Fruit fly (Drosophila melanogaster) whole organism, embryonic: ENCODE results near the gene CG10348.

Source experiments
- Atf-2 ChIP-seq: fragments of 200-800 bp; sonication (Bioruptor generic); optimal IDR thresholded peaks from 2 replicates; lab custom pipeline; 2016; ENCODE audit warnings: missing biosample characterization, missing genetic modification characterization
- B-H1 ChIP-seq: fragments of 200-800 bp; sonication (Bioruptor generic); IDR thresholded peaks from 3 replicates; pipeline ENCODE4 v1.3.6; 2022; ENCODE audit warnings: missing biosample characterization, missing genetic modification characterization
- Bteb2 ChIP-seq: fragments of 200-800 bp; sonication (Bioruptor generic); optimal IDR thresholded peaks from 2 replicates; lab custom pipeline; 2016; ENCODE audit warnings: missing biosample characterization, missing genetic modification characterization
- CG10321 ChIP-seq: fragments of 200-800 bp; sonication (Bioruptor generic); IDR thresholded peaks from 2 replicates; pipeline ENCODE4 v1.3.6; 2022; ENCODE audit warnings: missing biosample characterization, missing genetic modification characterization
- CG11456 ChIP-seq: fragments of 200-800 bp; sonication (Bioruptor generic); IDR thresholded peaks from 3 replicates; pipeline ENCODE4 v1.3.6; 2022; ENCODE audit warnings: missing biosample characterization, missing genetic modification characterization
- CG12744 ChIP-seq: fragments of 200-800 bp; sonication (Bioruptor generic); optimal IDR thresholded peaks from 2 replicates; lab custom pipeline; 2016; ENCODE audit warnings: missing biosample characterization, missing genetic modification characterization
- CG12942 ChIP-seq: fragments of 200-800 bp; sonication (Bioruptor generic); optimal IDR thresholded peaks from 3 replicates; lab custom pipeline; 2016; ENCODE audit warnings: missing biosample characterization, missing genetic modification characterization
- CG17328 ChIP-seq: fragments of 200-800 bp; sonication (Bioruptor generic); IDR thresholded peaks from 2 replicates; pipeline ENCODE4 v1.3.6; 2022; ENCODE audit warnings: missing biosample characterization, missing genetic modification characterization
- CG17359 ChIP-seq: fragments of 200-800 bp; sonication (Bioruptor generic); optimal IDR thresholded peaks from 3 replicates; lab custom pipeline; 2018; ENCODE audit warnings: missing biosample characterization, mild to moderate bottlenecking, missing genetic modification characterization, moderate library complexity
- CG17361 ChIP-seq: fragments of 200-800 bp; sonication (Bioruptor generic); IDR thresholded peaks from 3 replicates; pipeline ENCODE4 v1.3.6; 2022; ENCODE audit warnings: missing biosample characterization, missing genetic modification characterization
- CG5245 ChIP-seq: fragments of 200-800 bp; sonication (Bioruptor generic); optimal IDR thresholded peaks from 3 replicates; lab custom pipeline; 2016; ENCODE audit warnings: missing biosample characterization, missing genetic modification characterization
- CG6254 ChIP-seq: fragments of 200-800 bp; sonication (Bioruptor generic); optimal IDR thresholded peaks from 3 replicates; lab custom pipeline; 2017; ENCODE audit warnings: mild to moderate bottlenecking, missing biosample characterization, missing genetic modification reagents, missing genetic modification characterization
- CG6765 ChIP-seq: fragments of 200-800 bp; sonication (Bioruptor generic); optimal IDR thresholded peaks from 3 replicates; lab custom pipeline; 2017; ENCODE audit warnings: missing biosample characterization, mild to moderate bottlenecking, missing genetic modification characterization
- CG6791 ChIP-seq: fragments of 200-800 bp; sonication (Bioruptor generic); IDR thresholded peaks from 3 replicates; pipeline ENCODE4 v1.3.6; 2022; ENCODE audit warnings: missing biosample characterization, missing genetic modification characterization; ENCODE audit not compliant: partially characterized antibody
- CG7786 ChIP-seq: fragments of 200-800 bp; sonication (Bioruptor generic); optimal IDR thresholded peaks from 2 replicates; lab custom pipeline; 2016; ENCODE audit warnings: missing biosample characterization, missing genetic modification characterization
- CG8281 ChIP-seq: fragments of 200-800 bp; sonication (Bioruptor generic); optimal IDR thresholded peaks from 2 replicates; lab custom pipeline; 2018; ENCODE audit warnings: missing biosample characterization, mild to moderate bottlenecking, missing genetic modification characterization, moderate library complexity
- D19A ChIP-seq: fragments of 200-800 bp; optimal IDR thresholded peaks from 3 replicates; lab custom pipeline; 2019; ENCODE audit warnings: missing biosample characterization, mild to moderate bottlenecking, missing genetic modification characterization, moderate library complexity
- Doc2 ChIP-seq: fragments of 200-800 bp; sonication (Bioruptor generic); IDR thresholded peaks from 2 replicates; pipeline ENCODE4 v1.3.6; 2022; ENCODE audit warnings: missing biosample characterization, missing genetic modification characterization
- Dref ChIP-seq: fragments of 200-800 bp; sonication (Bioruptor generic); IDR thresholded peaks from 2 replicates; pipeline ENCODE4 v1.3.6; 2022; ENCODE audit warnings: missing biosample characterization, missing genetic modification characterization
- Drgx ChIP-seq: fragments of 200-800 bp; sonication (Bioruptor generic); IDR thresholded peaks from 2 replicates; pipeline ENCODE4 v1.3.6; 2022; ENCODE audit warnings: missing biosample characterization, missing genetic modification characterization
- ERR ChIP-seq: fragments of 200-800 bp; sonication (Bioruptor generic); optimal IDR thresholded peaks from 2 replicates; lab custom pipeline; 2016; ENCODE audit warnings: missing biosample characterization, missing genetic modification characterization
- Elba2 ChIP-seq: fragments of 200-800 bp; sonication (Bioruptor generic); optimal IDR thresholded peaks from 3 replicates; lab custom pipeline; 2016; ENCODE audit warnings: missing biosample characterization, missing genetic modification characterization
- Ets65A ChIP-seq: fragments of 200-800 bp; sonication (Bioruptor generic); peaks from one replicate; lab custom pipeline; 2016; ENCODE audit warnings: missing biosample characterization, missing genetic modification characterization
- Ets97D ChIP-seq: fragments of 200-800 bp; sonication (Bioruptor generic); optimal IDR thresholded peaks from 3 replicates; lab custom pipeline; 2016; ENCODE audit warnings: missing biosample characterization, missing genetic modification characterization
- Fer3 ChIP-seq: fragments of 200-800 bp; sonication (Bioruptor generic); optimal IDR thresholded peaks from 2 replicates; lab custom pipeline; 2018; ENCODE audit warnings: missing biosample characterization, mild to moderate bottlenecking, missing genetic modification characterization, moderate library complexity
- Hr3 ChIP-seq: fragments of 200-800 bp; sonication (Bioruptor generic); optimal IDR thresholded peaks from 3 replicates; lab custom pipeline; 2016; ENCODE audit warnings: missing biosample characterization, missing genetic modification characterization
- MESR4 ChIP-seq: fragments of 200-800 bp; sonication (Bioruptor generic); optimal IDR thresholded peaks from 2 replicates; lab custom pipeline; 2018; ENCODE audit warnings: missing biosample characterization, mild to moderate bottlenecking, missing genetic modification characterization, moderate library complexity
- Mad ChIP-seq: fragments of 200-800 bp; sonication (Bioruptor generic); optimal IDR thresholded peaks from 2 replicates; lab custom pipeline; 2016; ENCODE audit warnings: missing biosample characterization, missing genetic modification characterization
- Mrtf ChIP-seq: fragments of 200-800 bp; sonication (Bioruptor generic); IDR thresholded peaks from 3 replicates; pipeline ENCODE4 v1.3.6; 2022; ENCODE audit warnings: missing biosample characterization, missing genetic modification characterization
- NFAT ChIP-seq: fragments of 200-800 bp; sonication (Bioruptor generic); IDR thresholded peaks from 2 replicates; pipeline ENCODE4 v1.3.6; 2022; ENCODE audit warnings: missing biosample characterization, missing genetic modification characterization
- Ravus ChIP-seq: fragments of 200-800 bp; sonication (Bioruptor generic); IDR thresholded peaks from 2 replicates; pipeline ENCODE4 v1.3.6; 2022; ENCODE audit warnings: missing biosample characterization, missing genetic modification characterization
- Side ChIP-seq: fragments of 200-800 bp; sonication (Bioruptor generic); optimal IDR thresholded peaks from 2 replicates; lab custom pipeline; 2016; ENCODE audit warnings: missing biosample characterization, missing genetic modification characterization
- Xbp1 ChIP-seq: fragments of 200-800 bp; sonication (Bioruptor generic); optimal IDR thresholded peaks from 3 replicates; lab custom pipeline; 2016; ENCODE audit warnings: missing biosample characterization, mild to moderate bottlenecking, missing genetic modification characterization
- YL-1 ChIP-seq: fragments of 200-800 bp; sonication (Bioruptor generic); optimal IDR thresholded peaks from 3 replicates; lab custom pipeline; 2017; ENCODE audit warnings: missing biosample characterization, mild to moderate bottlenecking, missing genetic modification characterization
- amos ChIP-seq: fragments of 200-800 bp; sonication (Bioruptor generic); IDR thresholded peaks from 2 replicates; pipeline ENCODE4 v1.3.6; 2022; ENCODE audit warnings: missing biosample characterization, missing genetic modification characterization; ENCODE audit not compliant: partially characterized antibody
- emc ChIP-seq: fragments of 200-800 bp; sonication (Bioruptor generic); optimal IDR thresholded peaks from 2 replicates; lab custom pipeline; 2016; ENCODE audit warnings: missing biosample characterization, missing genetic modification characterization
- gem ChIP-seq: fragments of 200-800 bp; sonication (Bioruptor generic); optimal IDR thresholded peaks from 2 replicates; lab custom pipeline; 2019; ENCODE audit warnings: missing biosample characterization, mild to moderate bottlenecking, missing genetic modification characterization, moderate library complexity
- gfzf ChIP-seq: fragments of 200-800 bp; sonication (Bioruptor generic); optimal IDR thresholded peaks from 2 replicates; lab custom pipeline; 2016; ENCODE audit warnings: missing biosample characterization, mild to moderate bottlenecking, missing genetic modification characterization, moderate library complexity
- h ChIP-seq: fragments of >200 bp; optimal IDR thresholded peaks from 2 replicates; lab custom pipeline; 2017
- hkb ChIP-seq, 2 experiments: fragments of 200-800 bp in 1 of 2; fragments of >200 bp in 1 of 2; sonication (Bioruptor generic) in 1 of 2; IDR thresholded peaks in 1 of 2; optimal IDR thresholded peaks in 1 of 2; 2 replicates each; pipeline versions ENCODE4 v1.3.6 to Lab custom; 2017 to 2022; ENCODE audit warnings: missing biosample characterization in 1 of 2, missing genetic modification characterization in 1 of 2
- jumu ChIP-seq: fragments of 200-800 bp; sonication (Bioruptor generic); optimal IDR thresholded peaks from 3 replicates; lab custom pipeline; 2016; ENCODE audit warnings: missing biosample characterization, missing genetic modification characterization
- lbe ChIP-seq: fragments of 200-800 bp; sonication (Bioruptor generic); optimal IDR thresholded peaks from 2 replicates; lab custom pipeline; 2016; ENCODE audit warnings: missing biosample characterization, mild to moderate bottlenecking, missing genetic modification characterization
- pan ChIP-seq, 4 experiments: fragments of >200 bp in 3 of 4; fragments of 200-800 bp in 1 of 4; sonication (Bioruptor generic) in 1 of 4; optimal IDR thresholded peaks in 3 of 4; IDR thresholded peaks in 1 of 4; 2 replicates each; pipeline versions ENCODE4 v1.3.6 to Lab custom; 2017 to 2022; ENCODE audit warnings: missing biosample characterization in 2 of 4, missing genetic modification characterization in 2 of 4, mixed read lengths in 1 of 4
- pnt ChIP-seq: fragments of 200-800 bp; sonication (Bioruptor generic); optimal IDR thresholded peaks from 3 replicates; lab custom pipeline; 2016; ENCODE audit warnings: missing biosample characterization, missing genetic modification characterization
- pum ChIP-seq: fragments of 200-800 bp; sonication (Bioruptor generic); optimal IDR thresholded peaks from 2 replicates; lab custom pipeline; 2016; ENCODE audit warnings: missing biosample characterization, missing genetic modification characterization
- sc ChIP-seq, 3 experiments: fragments of >200 bp in 2 of 3; fragments of 200-800 bp in 1 of 3; sonication (Bioruptor generic) in 1 of 3; optimal IDR thresholded peaks; 2 replicates in 2 of 3; 3 replicates in 1 of 3; lab custom pipeline; 2017; ENCODE audit warnings: mild to moderate bottlenecking in 1 of 3, missing biosample characterization in 1 of 3, missing genetic modification characterization in 1 of 3, missing genetic modification reagents in 1 of 3
- toy ChIP-seq: fragments of 200-800 bp; sonication (Bioruptor generic); IDR thresholded peaks from 2 replicates; pipeline ENCODE4 v1.3.6; 2022; ENCODE audit warnings: missing biosample characterization, missing genetic modification characterization
- zen2 ChIP-seq: fragments of 200-800 bp; sonication (Bioruptor generic); IDR thresholded peaks from 3 replicates; pipeline ENCODE4 v1.3.6; 2022; ENCODE audit warnings: missing biosample characterization, missing genetic modification characterization; ENCODE audit not compliant: partially characterized antibody

Gene CG10348

dm6 chr2L:18676948-18677820 lies 55.1 kb downstream of the CG10348 start, which contains the start of the genes Mst36Fa and CG31751 (continued):
- peak; percentile 80 for TF ChIP-seq Fer3 (tag; lab: Kevin White, UChicago)
- TF ChIP-seq NFAT (GFP tag; lab: Robert Waterston, UW): no peak; the same call in 1 of the 2 replicates
- peak; percentile 42 for TF ChIP-seq Ets97D
- TF ChIP-seq Ets65A: no peak
- peak; percentile 52; the same call in 1 of the 3 replicates for TF ChIP-seq B-H1 (GFP tag; lab: Robert Waterston, UW)
- peak; percentile 47 for TF ChIP-seq Atf-2
- TF ChIP-seq Hr3 (GFP tag; lab: Kevin White, UChicago): peak; percentile 52
- no peak; the same call in 1 of the 2 replicates for TF ChIP-seq Dref (GFP tag; lab: Robert Waterston, UW)
- peak; percentile 82 for TF ChIP-seq YL-1 (GFP tag; lab: Kevin White, UChicago)
- peak; percentile 55 for TF ChIP-seq pnt
- peak; percentile 55 for TF ChIP-seq jumu
- TF ChIP-seq Ravus (GFP tag; lab: Robert Waterston, UW): no peak
- TF ChIP-seq zen2: no peak
- TF ChIP-seq amos (GFP tag; lab: Robert Waterston, UW): no peak
- TF ChIP-seq D19A: peak; percentile 51
- TF ChIP-seq gfzf (GFP tag; lab: Kevin White, UChicago): peak; percentile 54
- TF ChIP-seq pum (GFP tag; lab: Kevin White, UChicago): peak; percentile 54
- TF ChIP-seq MESR4 (GFP tag; lab: Kevin White, UChicago): peak; percentile 37
- peak; percentile 73 for TF ChIP-seq CG12942 (GFP tag; lab: Kevin White, UChicago)
- no peak for TF ChIP-seq hkb (optimal IDR thresholded peaks at IDR 0.05; lab: Kevin White, UChicago)
- TF ChIP-seq hkb (GFP tag; IDR thresholded peaks at IDR 0.05; lab: Robert Waterston, UW): peak; percentile 79
- peak; percentile 55 for TF ChIP-seq CG6254 (GFP tag; lab: Kevin White, UChicago)
- no peak for TF ChIP-seq lbe (GFP tag; lab: Kevin White, UChicago)
- TF ChIP-seq sc (optimal IDR thresholded peaks at IDR 0.05; lab: Kevin White, UChicago): no peak
- TF ChIP-seq sc (GFP tag; optimal IDR thresholded peaks at IDR 0.05; lab: Kevin White, UChicago): peak; percentile 76
- TF ChIP-seq CG17328 (GFP tag; lab: Robert Waterston, UW): 0 out of 2 replicates have a peak, but pooled peaks have one; percentile 32
- TF ChIP-seq Bteb2 (GFP tag; lab: Kevin White, UChicago): peak; percentile 64
- peak; percentile 73 for TF ChIP-seq gem (tag; lab: Kevin White, UChicago)
- no peak for TF ChIP-seq CG6791
- TF ChIP-seq CG17359 (tag; lab: Kevin White, UChicago): peak; percentile 85
- TF ChIP-seq CG17361 (GFP tag; lab: Robert Waterston, UW): no peak; the same call in 2 of the 3 replicates
- TF ChIP-seq CG12744 (GFP tag; lab: Kevin White, UChicago): peak; percentile 28
- TF ChIP-seq CG7786 (GFP tag; lab: Kevin White, UChicago): peak; percentile 76
- peak; percentile 75 for TF ChIP-seq Side (GFP tag; lab: Kevin White, UChicago)
- no peak for TF ChIP-seq Elba2
- no peak for TF ChIP-seq emc (GFP tag; lab: Kevin White, UChicago)
- peak; percentile 27 for TF ChIP-seq Xbp1 (GFP tag; lab: Kevin White, UChicago)
- no peak for TF ChIP-seq h (lab: Kevin White, UChicago)
- TF ChIP-seq CG5245 (GFP tag; lab: Kevin White, UChicago): peak; percentile 28
- peak; percentile 68 for TF ChIP-seq Mad (GFP tag; lab: Kevin White, UChicago)
- TF ChIP-seq Drgx (GFP tag; lab: Robert Waterston, UW): no peak
- TF ChIP-seq toy (GFP tag; lab: Robert Waterston, UW): 0 out of 2 replicates have a peak, but pooled peaks have one; percentile 33
- peak; percentile 83 for TF ChIP-seq CG11456
- peak; percentile 64 for TF ChIP-seq CG8281 (tag; lab: Kevin White, UChicago)
- TF ChIP-seq CG10321 (GFP tag; lab: Robert Waterston, UW): no peak
- TF ChIP-seq CG6765 (GFP tag; lab: Kevin White, UChicago): peak; percentile 87
- TF ChIP-seq Mrtf (GFP tag; lab: Robert Waterston, UW): peak; percentile 29; the same call in 1 of the 3 replicates
- TF ChIP-seq pan (optimal IDR thresholded peaks at IDR 0.05; lab: Kevin White, UChicago): no peak
- TF ChIP-seq pan (GFP tag; optimal IDR thresholded peaks at IDR 0.05 in 1 of 2, IDR thresholded peaks at IDR 0.05 in 1 of 2): peak in 1 of 2 experiments; percentile 60
- no peak for TF ChIP-seq Doc2 (GFP tag; lab: Robert Waterston, UW)
- TF ChIP-seq ERR (GFP tag; lab: Kevin White, UChicago): peak; percentile 55
